Worm (Caenorhabditis elegans) whole organism, L1 larva: Measurements from ENCODE around the gene F01E11.3.

Experiments
- lin-15B ChIP-seq: fragments of 150-350 bp; sonication (generic microtip); optimal IDR thresholded peaks from 3 replicates; lab custom pipeline; 2014; ENCODE audit warnings: missing biosample characterization, missing genetic modification characterization
- nhr-77 ChIP-seq: fragments of 150-350 bp; optimal IDR thresholded peaks from 2 replicates; lab custom pipeline; 2014; ENCODE audit warnings: missing biosample characterization, missing genetic modification characterization
- pqm-1 ChIP-seq: sonication (generic microtip); optimal IDR thresholded peaks from 3 replicates; lab custom pipeline; 2017; ENCODE audit warnings: missing biosample characterization, missing genetic modification characterization

DNA sequence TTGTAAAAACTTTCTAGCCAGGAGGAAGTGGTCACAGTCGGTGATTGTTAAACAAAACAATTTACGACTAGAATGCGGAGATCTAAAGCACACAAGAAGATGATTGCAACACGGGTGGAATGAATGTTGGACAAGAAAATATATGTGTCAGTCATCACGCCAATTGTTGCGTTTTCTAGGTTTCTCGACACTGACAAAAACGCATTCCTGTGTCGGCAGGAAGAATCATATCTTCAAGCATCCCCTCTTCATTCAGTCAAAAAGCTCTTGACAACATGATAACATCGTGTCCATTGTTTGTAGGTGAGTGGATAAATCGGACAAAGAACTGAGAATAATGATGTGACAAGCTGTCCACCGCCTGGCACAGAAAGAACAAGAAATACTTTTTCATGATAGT is 7.6 kb upstream of the F01E11.3 start:
- TF ChIP-seq lin-15B (tag; lab: Kevin White, UChicago) (no peak), nhr-77 (tag; lab: Kevin White, UChicago) (no peak), pqm-1 (tag; lab: Kevin White, UChicago) (no peak)
